Fruit fly (Drosophila melanogaster) whole organism, wandering third instar larva: ENCODE results near the gene CG10949.
A peak's percentile ranks its signal among the peaks of the same experiment; 100 is the strongest.
"Not testable (repeated sequence)": the region's sequence is repeated elsewhere in the genome, so short reads cannot be mapped to it uniquely, and the experiment has no call there.

Experiments
- CrebA ChIP-seq: fragments of 200-800 bp; sonication (Bioruptor generic); optimal IDR thresholded peaks from 2 replicates; lab custom pipeline; 2016; ENCODE audit warnings: missing biosample characterization, mild to moderate bottlenecking, missing genetic modification characterization, borderline replicate concordance
- Dfd ChIP-seq: fragments of >200 bp; optimal IDR thresholded peaks from 2 replicates; lab custom pipeline; 2017; ENCODE audit warnings: missing biosample characterization, missing genetic modification characterization
- Dif ChIP-seq: fragments of 200-275, 200-300 bp; sonication (Bioruptor generic); optimal IDR thresholded peaks from 2 replicates; lab custom pipeline; 2018; ENCODE audit warnings: missing biosample characterization, missing genetic modification characterization; ENCODE audit not compliant: partially characterized antibody
- Hnf4 ChIP-seq: fragments of 200-800 bp; sonication (Bioruptor generic); optimal IDR thresholded peaks from 2 replicates; lab custom pipeline; 2016; ENCODE audit warnings: missing biosample characterization, mild to moderate bottlenecking, missing genetic modification characterization
- Hr78 ChIP-seq: fragments of >200 bp; optimal IDR thresholded peaks from 2 replicates; lab custom pipeline; 2017; ENCODE audit warnings: missing biosample characterization, missing genetic modification characterization
- Hr83 ChIP-seq: fragments of 200-300 bp; sonication (Bioruptor generic); optimal IDR thresholded peaks from 2 replicates; lab custom pipeline; 2016; ENCODE audit warnings: missing biosample characterization, mild to moderate bottlenecking, missing genetic modification characterization, moderate library complexity; ENCODE audit not compliant: poor library complexity, severe bottlenecking
- Myc ChIP-seq: fragments of >200 bp; optimal IDR thresholded peaks from 2 replicates; lab custom pipeline; 2017
- N ChIP-seq: fragments of >200 bp; optimal IDR thresholded peaks from 2 replicates; lab custom pipeline; 2018; ENCODE audit warnings: missing biosample characterization, missing external identifiers, missing genetic modification characterization
- OdsH ChIP-seq: fragments of 200-800 bp; sonication (Bioruptor generic); optimal IDR thresholded peaks from 2 replicates; lab custom pipeline; 2016; ENCODE audit warnings: missing biosample characterization, mild to moderate bottlenecking, missing genetic modification characterization
- Rel ChIP-seq, 2 experiments: fragments of 200-800 bp; sonication (Bioruptor generic) in 1 of 2; optimal IDR thresholded peaks; 2 replicates in 1 of 2; 3 replicates in 1 of 2; lab custom pipeline; 2016 to 2019; ENCODE audit warnings: mild to moderate bottlenecking in 2 of 2, missing biosample characterization in 2 of 2, missing genetic modification characterization in 2 of 2, moderate library complexity in 1 of 2
- Sp1 ChIP-seq: fragments of 200-800 bp; sonication (Bioruptor generic); optimal IDR thresholded peaks from 3 replicates; lab custom pipeline; 2019; ENCODE audit warnings: missing biosample characterization, mild to moderate bottlenecking, missing genetic modification characterization, moderate library complexity
- Vsx2 ChIP-seq: fragments of 200-300, 225-300 bp; sonication (Bioruptor generic); optimal IDR thresholded peaks from 2 replicates; lab custom pipeline; 2018; ENCODE audit warnings: missing biosample characterization, missing genetic modification characterization; ENCODE audit not compliant: partially characterized antibody
- brk ChIP-seq: fragments of 200-800 bp; sonication (Bioruptor generic); optimal IDR thresholded peaks from 2 replicates; lab custom pipeline; 2016; ENCODE audit warnings: missing biosample characterization, mild to moderate bottlenecking, missing genetic modification characterization
- dl ChIP-seq, 2 experiments: fragments of 175-275, 200-275 bp in 1 of 2; fragments of 200-275 bp in 1 of 2; sonication (Bioruptor generic); optimal IDR thresholded peaks; lab custom pipeline; 2018; ENCODE audit warnings: mild to moderate bottlenecking in 2 of 2, missing biosample characterization in 2 of 2, missing genetic modification characterization in 2 of 2, moderate library complexity in 2 of 2; ENCODE audit not compliant: partially characterized antibody in 2 of 2, insufficient read depth in 1 of 2
- ey ChIP-seq: fragments of 200-800 bp; sonication (Bioruptor generic); optimal IDR thresholded peaks from 2 replicates; lab custom pipeline; 2016; ENCODE audit warnings: missing biosample characterization, missing genetic modification characterization
- foxo ChIP-seq, 2 experiments: fragments of 200-800 bp; sonication (Bioruptor generic); optimal IDR thresholded peaks; 2 replicates in 1 of 2; 3 replicates in 1 of 2; lab custom pipeline; 2016 to 2017; ENCODE audit warnings: missing biosample characterization in 2 of 2, missing genetic modification characterization in 2 of 2
- fru ChIP-seq: fragments of 200-800 bp; sonication (Bioruptor generic); optimal IDR thresholded peaks from 3 replicates; lab custom pipeline; 2016; ENCODE audit warnings: missing biosample characterization, mild to moderate bottlenecking, missing genetic modification characterization
- h ChIP-seq: fragments of 200-800 bp; sonication (Bioruptor generic); optimal IDR thresholded peaks from 3 replicates; lab custom pipeline; 2016; ENCODE audit warnings: missing biosample characterization, mild to moderate bottlenecking, missing genetic modification characterization
- jim ChIP-seq: fragments of 175-275, 200-325 bp; sonication (Bioruptor generic); optimal IDR thresholded peaks from 2 replicates; lab custom pipeline; 2016; ENCODE audit warnings: missing biosample characterization, mild to moderate bottlenecking, missing genetic modification characterization
- sage ChIP-seq: fragments of 200-800 bp; sonication (Bioruptor generic); optimal IDR thresholded peaks from 2 replicates; lab custom pipeline; 2016; ENCODE audit warnings: missing biosample characterization, mild to moderate bottlenecking, missing genetic modification characterization
- sv ChIP-seq: fragments of 200-800 bp; sonication (Bioruptor generic); optimal IDR thresholded peaks from 3 replicates; lab custom pipeline; 2016; ENCODE audit warnings: missing biosample characterization, missing genetic modification characterization
- tai ChIP-seq: sonication (Bioruptor generic); optimal IDR thresholded peaks from 2 replicates; lab custom pipeline; 2016; ENCODE audit warnings: missing biosample characterization, missing genetic modification characterization
- woc ChIP-seq: sonication (Bioruptor generic); optimal IDR thresholded peaks from 2 replicates; lab custom pipeline; 2016; ENCODE audit warnings: missing biosample characterization, mild to moderate bottlenecking, missing genetic modification characterization

CG10949 gene

DNA sequence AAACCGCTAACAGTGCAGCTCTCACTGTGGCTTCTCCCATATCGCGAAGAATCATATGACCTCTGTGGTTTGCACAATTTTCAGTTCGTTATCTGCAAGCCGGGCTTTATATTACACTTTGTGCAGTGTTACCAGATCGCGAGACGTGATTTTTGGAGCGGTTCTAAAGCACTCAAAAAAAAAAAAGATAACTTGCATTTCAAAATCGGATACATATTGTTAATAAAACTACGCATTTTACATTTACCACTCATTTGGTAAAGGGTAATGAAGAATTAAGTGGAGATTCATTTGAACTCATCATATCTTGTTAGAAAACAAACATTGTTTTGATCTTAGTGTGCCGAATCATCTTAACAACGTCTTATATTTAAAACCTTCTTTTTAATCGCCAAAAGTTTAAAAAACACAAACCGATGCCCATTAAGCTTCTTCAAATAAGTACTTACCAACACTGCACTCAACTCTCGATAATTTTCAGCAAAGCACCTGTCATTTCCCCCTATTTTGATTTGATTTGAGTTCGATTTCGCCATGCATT is 46.7 kb upstream of the CG10949 start, which contains the start of gene CG2493 (continued):
- TF ChIP-seq Vsx2 (no peak), Myc (lab: Kevin White, UChicago) (no peak), woc (GFP tag; lab: Kevin White, UChicago) (peak; percentile 12), h (GFP tag; lab: Kevin White, UChicago) (peak; percentile 41), Hnf4 (GFP tag; lab: Kevin White, UChicago) (peak; percentile 61)

DNA sequence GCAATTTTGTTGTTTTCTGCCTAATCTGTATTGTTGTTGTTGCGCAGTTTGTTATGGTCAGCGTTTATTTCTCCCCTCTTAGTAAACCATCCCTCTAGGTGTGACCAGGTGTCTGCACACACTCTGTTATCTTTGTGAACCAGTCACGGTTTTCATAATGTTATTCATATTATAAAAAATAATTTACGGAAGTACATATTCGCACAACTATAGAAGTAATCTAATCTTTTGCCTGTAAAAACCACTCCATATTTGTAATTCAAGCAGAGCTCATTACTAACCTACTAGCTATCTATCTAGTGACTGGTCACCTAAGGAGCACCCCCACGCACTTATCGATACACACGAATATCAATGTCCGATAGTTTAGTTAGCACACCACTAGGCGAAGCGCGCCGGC is 42.3 kb upstream of the CG10949 start, which contains the start of the genes CG18858 and Cdc23:
Gene CG18858, minus strand, starts transcription at position 101 of the 400 bp plus-strand sequence.
Gene Cdc23, plus strand, starts transcription at position 368 of the 400 bp plus-strand sequence.
- not testable (repeated sequence) for TF ChIP-seq Hr78, tai, Dfd (GFP tag; lab: Kevin White, UChicago)

DNA sequence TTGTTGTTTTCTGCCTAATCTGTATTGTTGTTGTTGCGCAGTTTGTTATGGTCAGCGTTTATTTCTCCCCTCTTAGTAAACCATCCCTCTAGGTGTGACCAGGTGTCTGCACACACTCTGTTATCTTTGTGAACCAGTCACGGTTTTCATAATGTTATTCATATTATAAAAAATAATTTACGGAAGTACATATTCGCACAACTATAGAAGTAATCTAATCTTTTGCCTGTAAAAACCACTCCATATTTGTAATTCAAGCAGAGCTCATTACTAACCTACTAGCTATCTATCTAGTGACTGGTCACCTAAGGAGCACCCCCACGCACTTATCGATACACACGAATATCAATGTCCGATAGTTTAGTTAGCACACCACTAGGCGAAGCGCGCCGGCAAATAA is 33.1 kb upstream of the CG10949 start, which contains the start of the genes CG31683 and CG31687:
Gene CG31683, minus strand, starts transcription at position 101 of the 400 bp plus-strand sequence.
Gene CG31687, plus strand, starts transcription at position 362 of the 400 bp plus-strand sequence.
- TF ChIP-seq foxo (GFP tag; optimal IDR thresholded peaks at IDR 0.05; lab: Kevin White, UChicago); jim (GFP tag; lab: Kevin White, UChicago); ey (GFP tag; lab: Kevin White, UChicago): not testable (repeated sequence)
- TF ChIP-seq, all 38 proteins: peak for 0; not testable (repeated sequence) for 38

DNA sequence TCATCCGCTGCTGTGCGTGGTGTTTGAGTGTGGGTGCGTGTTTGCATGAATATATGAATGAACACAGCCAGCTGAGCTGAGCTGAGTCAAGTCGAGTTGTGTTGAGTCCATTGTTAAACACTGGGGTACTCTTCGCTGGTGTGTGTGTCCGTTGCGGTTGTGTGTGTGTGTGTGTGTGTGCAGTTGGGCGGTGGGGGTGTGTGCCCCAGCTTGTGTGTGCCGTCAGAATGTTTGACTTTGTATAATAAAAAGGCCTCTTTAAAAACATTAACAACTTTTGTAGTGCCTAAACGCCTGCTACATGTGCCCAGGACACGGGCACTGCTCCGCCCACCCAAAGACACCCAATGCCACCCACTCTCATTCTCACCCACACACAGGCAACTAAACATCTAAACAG is 21.8 kb upstream of the CG10949 start:
- TF ChIP-seq Dfd (GFP tag; lab: Kevin White, UChicago) (peak; percentile 80), brk (no peak), N (GFP tag; lab: Kevin White, UChicago) (no peak), Dif (GFP tag; lab: Kevin White, UChicago) (no peak)

DNA sequence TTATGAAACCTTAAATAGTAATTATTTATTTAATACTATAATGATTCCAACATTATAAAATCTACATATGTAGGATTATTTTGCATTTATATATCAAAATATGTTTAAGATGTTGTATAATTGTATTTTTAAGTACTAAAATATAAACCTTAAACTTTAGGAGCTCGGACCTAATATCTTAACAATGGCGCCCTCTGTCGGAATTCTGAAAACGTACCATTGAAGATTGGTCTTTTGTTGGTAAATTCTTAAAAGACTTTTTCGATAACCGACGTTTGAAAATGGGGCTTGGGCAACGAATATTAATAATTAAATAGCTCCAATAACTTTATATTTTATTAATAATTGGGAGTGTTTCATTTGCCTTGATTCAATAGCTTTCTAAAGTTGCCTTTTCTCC is 21.2 kb upstream of the CG10949 start:
- TF ChIP-seq sv (no peak), Hr83 (GFP tag; lab: Kevin White, UChicago) (no peak), Vsx2 (no peak), Hnf4 (GFP tag; lab: Kevin White, UChicago) (no peak), OdsH (no peak), dl (GFP tag; optimal IDR thresholded peaks at IDR 0.05; lab: Kevin White, UChicago; ENCODE audit: insufficient read depth in 1 of 2, partially characterized antibody in 2 of 2) (no peak), Sp1 (no peak), Rel (GFP tag; optimal IDR thresholded peaks at IDR 0.05; lab: Kevin White, UChicago) (no peak), Rel (tag; optimal IDR thresholded peaks at IDR 0.05; lab: Kevin White, UChicago) (no peak), fru (GFP tag; lab: Kevin White, UChicago) (no peak)

DNA sequence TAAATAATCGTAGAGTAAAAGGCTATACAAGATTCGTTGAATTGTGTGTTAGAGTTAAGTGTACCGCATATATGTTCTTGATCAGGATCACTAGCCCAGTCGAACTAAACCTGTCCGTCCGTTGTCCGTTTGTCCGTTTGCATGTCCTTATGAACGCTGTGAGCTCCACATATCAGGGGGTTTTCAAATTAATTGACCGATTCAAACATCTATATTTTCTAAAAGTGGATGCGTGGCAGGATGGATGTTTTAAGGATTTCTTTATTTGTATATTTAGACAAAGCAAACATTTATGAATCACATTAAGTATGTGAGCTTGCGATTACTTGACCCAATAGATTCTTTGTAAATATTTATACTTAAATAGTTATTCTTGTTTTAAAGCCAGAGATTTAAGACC is 18.5 kb upstream of the CG10949 start:
- no peak for TF ChIP-seq sage (GFP tag; lab: Kevin White, UChicago)
- peak; percentile 0 for TF ChIP-seq woc (GFP tag; lab: Kevin White, UChicago)
- no peak for TF ChIP-seq Hr78 (GFP tag; lab: Kevin White, UChicago)
- TF ChIP-seq Dfd (GFP tag; lab: Kevin White, UChicago) = no peak
- no peak for TF ChIP-seq Myc (lab: Kevin White, UChicago)

DNA sequence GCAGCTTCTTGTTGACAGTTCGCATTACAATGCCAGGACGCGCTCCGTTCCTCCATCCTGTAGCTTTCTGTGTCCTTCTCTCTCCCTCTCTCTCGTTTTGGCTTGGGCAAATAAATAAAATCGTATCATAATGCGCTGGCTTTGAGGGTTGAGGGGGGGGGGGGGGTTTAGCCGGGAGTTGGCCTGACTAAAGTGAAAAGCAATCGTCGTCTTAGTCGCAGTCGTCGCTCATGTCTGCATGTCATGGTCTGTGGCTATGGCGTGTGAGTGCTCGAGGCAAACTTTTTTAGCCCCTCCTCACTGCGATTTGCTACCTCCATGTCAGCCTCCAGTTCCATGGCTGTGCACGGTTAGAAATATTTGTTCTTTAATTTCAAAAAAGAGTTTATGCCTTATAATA is 18.1 kb upstream of the CG10949 start:
- TF ChIP-seq Dfd (GFP tag; lab: Kevin White, UChicago) (peak; percentile 92), dl (GFP tag; optimal IDR thresholded peaks at IDR 0.05; lab: Kevin White, UChicago; ENCODE audit: insufficient read depth in 1 of 2, partially characterized antibody in 2 of 2) (no peak), Dif (GFP tag; lab: Kevin White, UChicago) (no peak), Hr83 (GFP tag; lab: Kevin White, UChicago) (no peak)

DNA sequence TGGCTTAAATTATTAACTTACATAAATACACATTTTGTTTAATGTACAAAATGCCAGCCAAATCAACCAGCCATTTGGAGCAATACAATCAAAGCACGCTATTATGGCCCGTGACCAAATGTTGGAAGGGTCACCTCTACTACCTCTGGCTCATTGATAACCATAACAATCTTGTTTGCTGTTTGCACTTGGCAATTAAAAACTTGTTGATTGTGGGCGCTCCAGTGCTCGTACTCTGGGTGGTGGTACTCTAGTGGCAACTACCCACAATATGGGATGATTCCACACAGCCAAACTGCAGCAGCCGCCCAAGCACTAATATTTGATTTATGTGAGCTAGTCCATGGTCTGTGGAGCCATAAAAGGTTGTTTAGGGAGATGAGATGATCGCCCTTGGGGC is 14.5 kb upstream of the CG10949 start:
- TF ChIP-seq CrebA (GFP tag; lab: Kevin White, UChicago) = no peak
